Fruit fly (Drosophila melanogaster) whole organism, adult: ENCODE data around the gene fray.

Experiments
- CG11617 ChIP-seq: fragments of 200-800 bp; sonication (Bioruptor generic); optimal IDR thresholded peaks from 2 replicates; lab custom pipeline; 2017; ENCODE audit warnings: mild to moderate bottlenecking, missing biosample characterization, missing genetic modification reagents, missing genetic modification characterization
- CG12768 ChIP-seq: fragments of 200-800 bp; sonication (Bioruptor generic); optimal IDR thresholded peaks from 2 replicates; lab custom pipeline; 2017; ENCODE audit warnings: missing biosample characterization, missing genetic modification characterization, mild to moderate bottlenecking, moderate library complexity, missing genetic modification reagents
- CG14711 ChIP-seq: fragments of 200-800 bp; sonication (Bioruptor generic); optimal IDR thresholded peaks from 2 replicates; lab custom pipeline; 2018; ENCODE audit warnings: missing biosample characterization, mild to moderate bottlenecking, missing genetic modification characterization, moderate library complexity
- CG1620 ChIP-seq: fragments of 200-800 bp; sonication (Bioruptor generic); optimal IDR thresholded peaks from 2 replicates; lab custom pipeline; 2016; ENCODE audit warnings: missing biosample characterization, missing genetic modification characterization
- CG33017 ChIP-seq: fragments of 200-800 bp; sonication (Bioruptor generic); optimal IDR thresholded peaks from 2 replicates; lab custom pipeline; 2018; ENCODE audit warnings: missing biosample characterization, mild to moderate bottlenecking, missing genetic modification characterization, moderate library complexity
- CG5204 ChIP-seq: fragments of 200-800 bp; sonication (Bioruptor generic); optimal IDR thresholded peaks from 2 replicates; lab custom pipeline; 2016; ENCODE audit warnings: missing biosample characterization, missing genetic modification characterization
- CG7045 ChIP-seq: fragments of 200-800 bp; sonication (Bioruptor generic); optimal IDR thresholded peaks from 2 replicates; lab custom pipeline; 2017; ENCODE audit warnings: missing biosample characterization, mild to moderate bottlenecking, missing genetic modification characterization
- CG7101 ChIP-seq: fragments of 200-800 bp; sonication (Bioruptor generic); optimal IDR thresholded peaks from 2 replicates; lab custom pipeline; 2018; ENCODE audit warnings: missing biosample characterization, mild to moderate bottlenecking, missing genetic modification characterization, moderate library complexity
- Clk ChIP-seq: fragments of 200-800 bp; sonication (Bioruptor generic); optimal IDR thresholded peaks from 2 replicates; lab custom pipeline; 2017; ENCODE audit warnings: missing biosample characterization, missing genetic modification characterization
- Crg-1 ChIP-seq: fragments of 200-800 bp; sonication (Bioruptor generic); optimal IDR thresholded peaks from 2 replicates; lab custom pipeline; 2016; ENCODE audit warnings: missing biosample characterization, missing genetic modification characterization
- Hr96 ChIP-seq: fragments of 200-800 bp; sonication (Bioruptor generic); optimal IDR thresholded peaks from 2 replicates; lab custom pipeline; 2016; ENCODE audit warnings: missing biosample characterization, missing genetic modification characterization
- Mnt ChIP-seq: fragments of 200-800 bp; sonication (Bioruptor generic); optimal IDR thresholded peaks from 2 replicates; lab custom pipeline; 2016; ENCODE audit warnings: missing biosample characterization, mild to moderate bottlenecking, missing genetic modification characterization
- bab1 ChIP-seq: fragments of 200-800 bp; sonication (Bioruptor generic); optimal IDR thresholded peaks from 3 replicates; lab custom pipeline; 2019; ENCODE audit warnings: missing biosample characterization, mild to moderate bottlenecking, missing genetic modification characterization, moderate library complexity
- cic ChIP-seq: fragments of 200-800 bp; sonication (Bioruptor generic); optimal IDR thresholded peaks from 2 replicates; lab custom pipeline; 2017; ENCODE audit warnings: missing biosample characterization, mild to moderate bottlenecking, missing genetic modification characterization, moderate library complexity
- cnc ChIP-seq, 2 experiments: fragments of >200 bp; optimal IDR thresholded peaks; 2 replicates each; lab custom pipeline; 2017
- kay ChIP-seq: fragments of 200-800 bp; sonication (Bioruptor generic); peaks from one replicate; lab custom pipeline; 2016; ENCODE audit warnings: missing biosample characterization, missing genetic modification characterization, borderline replicate concordance
- ovo ChIP-seq: fragments of 200-800 bp; sonication (Bioruptor generic); optimal IDR thresholded peaks from 2 replicates; lab custom pipeline; 2016; ENCODE audit warnings: missing biosample characterization, missing genetic modification characterization
- pad ChIP-seq: fragments of 200-800 bp; sonication (Bioruptor generic); optimal IDR thresholded peaks from 3 replicates; lab custom pipeline; 2017; ENCODE audit warnings: missing biosample characterization, missing genetic modification characterization, mild to moderate bottlenecking, moderate library complexity, missing genetic modification reagents
- tj ChIP-seq: fragments of 200-800 bp; sonication (Bioruptor generic); optimal IDR thresholded peaks from 3 replicates; lab custom pipeline; 2017; ENCODE audit warnings: missing biosample characterization, mild to moderate bottlenecking, missing genetic modification characterization, moderate library complexity
- toe ChIP-seq: fragments of 200-800 bp; sonication (Bioruptor generic); optimal IDR thresholded peaks from 2 replicates; lab custom pipeline; 2016; ENCODE audit warnings: missing biosample characterization, missing genetic modification characterization

Gene fray

DNA sequence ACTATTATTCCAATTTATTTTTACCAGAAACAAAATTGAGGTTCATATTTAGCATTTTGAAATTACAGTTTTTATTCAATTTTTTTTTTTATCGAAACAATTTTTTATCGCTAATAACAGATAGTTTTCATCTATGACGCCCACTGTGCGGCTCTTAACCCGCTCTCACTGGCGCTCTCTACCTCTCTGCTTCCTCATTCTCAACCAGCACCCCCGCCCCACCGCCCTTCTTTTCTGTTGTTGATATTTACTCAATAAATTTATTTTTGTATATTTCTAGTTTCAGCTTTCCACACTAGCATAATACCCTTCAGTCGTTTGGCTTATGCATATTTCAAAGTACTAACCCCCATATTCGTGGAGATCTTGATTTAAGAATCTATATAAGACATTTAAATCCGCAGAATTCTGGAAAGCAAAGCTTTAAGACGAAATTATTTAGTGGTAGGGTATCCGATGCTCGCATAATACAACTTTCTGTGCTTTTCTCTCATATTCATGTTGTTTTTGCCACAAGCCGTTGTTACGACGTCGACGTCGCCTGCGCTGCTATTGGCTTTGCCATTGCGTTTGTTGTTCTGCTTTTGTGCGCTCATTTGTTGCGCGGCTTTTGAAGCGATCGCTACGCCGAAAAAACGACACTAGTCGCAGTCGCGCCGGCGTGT, 11.1 kb downstream of the fray start:
- TF ChIP-seq CG12768 = peak; percentile 94
- TF ChIP-seq Crg-1 (GFP tag; lab: Kevin White, UChicago) = peak; percentile 94
- peak; percentile 48 for TF ChIP-seq Hr96 (GFP tag; lab: Kevin White, UChicago)
- TF ChIP-seq kay = peak; percentile 92
- TF ChIP-seq cnc (optimal IDR thresholded peaks at IDR 0.05; lab: Kevin White, UChicago) = no peak
- peak; percentile 95 for TF ChIP-seq ovo (GFP tag; lab: Kevin White, UChicago)
- peak; percentile 82 for TF ChIP-seq CG14711 (tag; lab: Kevin White, UChicago)
- TF ChIP-seq CG1620 (GFP tag; lab: Kevin White, UChicago) = peak; percentile 82
- peak; percentile 89 for TF ChIP-seq CG7101 (tag; lab: Kevin White, UChicago)
- peak; percentile 89 for TF ChIP-seq CG5204 (GFP tag; lab: Kevin White, UChicago)
- peak; percentile 83 for TF ChIP-seq pad (GFP tag; lab: Kevin White, UChicago)
- TF ChIP-seq cic = peak; percentile 84
- TF ChIP-seq Clk (GFP tag; lab: Kevin White, UChicago) = peak; percentile 82
- peak; percentile 87 for TF ChIP-seq Mnt (GFP tag; lab: Kevin White, UChicago)
- peak; percentile 93 for TF ChIP-seq CG11617 (GFP tag; lab: Kevin White, UChicago)
- TF ChIP-seq CG33017 (tag; lab: Kevin White, UChicago) = peak; percentile 91
- TF ChIP-seq CG7045 (GFP tag; lab: Kevin White, UChicago) = peak; percentile 87
- TF ChIP-seq bab1 = peak; percentile 88
- peak; percentile 83 for TF ChIP-seq toe (GFP tag; lab: Kevin White, UChicago)
- peak; percentile 64 for TF ChIP-seq tj (GFP tag; lab: Kevin White, UChicago)

DNA sequence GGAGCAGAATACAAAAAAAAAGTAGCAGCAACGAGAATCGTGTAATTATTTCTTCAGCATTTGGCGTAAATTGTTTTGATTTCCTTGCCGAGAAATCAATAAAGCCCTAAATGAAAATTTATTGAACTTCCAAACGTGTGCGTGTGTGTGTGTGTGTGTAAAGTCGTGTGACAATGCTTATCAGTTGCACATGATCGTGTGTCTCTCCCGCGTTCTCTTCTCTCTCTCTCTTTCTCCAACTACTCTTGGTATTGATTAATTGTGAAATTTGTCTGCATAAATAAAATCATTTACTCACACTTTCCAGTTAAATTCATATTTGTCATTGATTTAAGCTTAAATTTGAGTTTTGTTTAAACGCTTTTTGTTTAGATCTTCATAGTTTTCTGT, 11.7 kb downstream of the fray start:
- no peak for TF ChIP-seq CG14711 (tag; lab: Kevin White, UChicago)
- TF ChIP-seq CG33017 (tag; lab: Kevin White, UChicago) = no peak
- no peak for TF ChIP-seq ovo (GFP tag; lab: Kevin White, UChicago)
- TF ChIP-seq bab1 = no peak
- no peak for TF ChIP-seq Mnt (GFP tag; lab: Kevin White, UChicago)
- no peak for TF ChIP-seq cic
- no peak for TF ChIP-seq CG7101 (tag; lab: Kevin White, UChicago)
- TF ChIP-seq pad (GFP tag; lab: Kevin White, UChicago) = no peak
- TF ChIP-seq Clk (GFP tag; lab: Kevin White, UChicago) = no peak
- no peak for TF ChIP-seq Hr96 (GFP tag; lab: Kevin White, UChicago)
- TF ChIP-seq CG5204 (GFP tag; lab: Kevin White, UChicago) = no peak
- no peak for TF ChIP-seq CG1620 (GFP tag; lab: Kevin White, UChicago)

DNA sequence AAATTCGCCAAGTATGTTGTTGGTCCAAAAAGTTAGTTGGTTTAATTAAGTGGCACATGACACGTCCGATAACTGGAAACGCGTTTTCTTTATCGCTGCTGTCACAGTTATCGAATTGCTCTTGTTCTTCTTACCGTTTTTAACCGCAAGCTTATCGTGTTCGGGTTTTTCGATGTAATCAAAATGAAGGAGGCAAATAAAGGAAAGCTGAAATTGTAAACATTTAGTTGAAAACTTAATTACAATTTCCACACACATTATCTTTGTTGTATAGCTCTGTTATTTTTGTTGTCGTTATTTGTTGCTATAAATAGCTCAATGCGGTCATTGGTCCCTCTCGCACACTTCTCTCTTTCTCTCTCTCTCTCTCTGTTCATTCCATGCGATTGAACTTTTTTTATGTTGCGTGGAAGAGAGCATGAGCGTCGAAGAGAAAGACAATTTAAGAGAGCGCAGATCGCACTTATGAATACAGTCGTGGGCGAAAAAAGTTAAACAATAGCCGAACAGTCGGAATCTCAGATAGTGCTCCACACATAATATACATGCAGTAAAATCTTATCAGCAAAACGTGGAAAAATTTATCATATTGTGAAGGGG, 12.5 kb downstream of the fray start:
- TF ChIP-seq CG7101 (tag; lab: Kevin White, UChicago) (peak; percentile 31), CG1620 (GFP tag; lab: Kevin White, UChicago) (no peak), CG14711 (tag; lab: Kevin White, UChicago) (no peak), cnc (optimal IDR thresholded peaks at IDR 0.05; lab: Kevin White, UChicago) (no peak), pad (GFP tag; lab: Kevin White, UChicago) (no peak), CG7045 (GFP tag; lab: Kevin White, UChicago) (peak; percentile 2), CG12768 (no peak), Mnt (GFP tag; lab: Kevin White, UChicago) (peak; percentile 47), Hr96 (GFP tag; lab: Kevin White, UChicago) (no peak), toe (GFP tag; lab: Kevin White, UChicago) (no peak), kay (peak; percentile 79), CG33017 (tag; lab: Kevin White, UChicago) (peak; percentile 35), CG5204 (GFP tag; lab: Kevin White, UChicago) (no peak), tj (GFP tag; lab: Kevin White, UChicago) (no peak), Clk (GFP tag; lab: Kevin White, UChicago) (no peak), bab1 (peak; percentile 28), cic (no peak), Crg-1 (GFP tag; lab: Kevin White, UChicago) (no peak), CG11617 (GFP tag; lab: Kevin White, UChicago) (peak; percentile 25), ovo (GFP tag; lab: Kevin White, UChicago) (no peak)

DNA sequence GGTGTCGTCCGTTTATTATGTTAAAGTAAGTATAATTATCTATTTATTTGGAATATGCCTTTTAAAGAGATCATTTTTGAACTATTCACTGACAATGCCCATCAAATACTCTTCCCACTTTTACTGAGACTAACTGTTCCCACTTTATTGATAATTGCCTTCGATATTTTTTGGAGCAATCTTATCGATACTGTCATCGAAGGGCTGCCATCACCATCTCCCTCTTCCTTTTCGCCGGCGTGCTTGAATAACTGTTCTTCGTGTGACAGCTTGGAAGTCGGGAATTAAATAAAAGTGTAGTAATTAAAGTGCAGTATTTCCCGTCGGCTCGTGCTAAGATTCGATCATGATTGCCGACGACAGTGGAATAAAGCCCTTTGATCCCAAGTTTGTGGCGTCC, 17.9 kb downstream of the fray start, which contains the start of gene qin:
Gene qin (plus strand): TSS at position 274 of the 400 bp plus-strand sequence.
- no peak for TF ChIP-seq CG5204 (GFP tag; lab: Kevin White, UChicago)
- no peak for TF ChIP-seq kay
- no peak for TF ChIP-seq CG11617 (GFP tag; lab: Kevin White, UChicago)
- peak; percentile 18 for TF ChIP-seq ovo (GFP tag; lab: Kevin White, UChicago)
- no peak for TF ChIP-seq CG7101 (tag; lab: Kevin White, UChicago)
- TF ChIP-seq pad (GFP tag; lab: Kevin White, UChicago) = peak; percentile 3
- TF ChIP-seq cnc (optimal IDR thresholded peaks at IDR 0.05; lab: Kevin White, UChicago) = no peak
- TF ChIP-seq Crg-1 (GFP tag; lab: Kevin White, UChicago) = no peak

DNA sequence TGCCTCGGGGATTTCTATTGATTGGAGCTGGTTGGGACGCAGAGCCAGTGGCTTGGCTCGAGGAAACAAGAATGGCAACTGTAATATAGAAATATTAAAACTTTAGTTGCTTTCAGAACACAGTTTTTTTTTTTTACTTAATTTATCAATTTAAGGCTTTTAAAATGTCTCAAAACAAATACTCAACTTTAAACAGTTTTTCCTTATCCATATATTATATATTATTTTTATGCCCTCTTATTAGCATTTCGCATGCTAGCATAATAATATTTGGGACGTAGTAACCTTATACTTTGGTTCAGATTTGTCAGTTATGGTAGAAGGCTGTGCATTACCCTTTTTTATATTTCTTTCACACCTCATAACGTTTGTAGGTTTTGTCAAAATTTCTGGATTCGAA, 25.5 kb downstream of the fray start, which contains the start of gene Tssk:
Gene Tssk (plus strand): TSS at position 301 of the 400 bp plus-strand sequence.
- TF ChIP-seq cic (no peak), CG7101 (tag; lab: Kevin White, UChicago) (no peak), Hr96 (GFP tag; lab: Kevin White, UChicago) (no peak), Mnt (GFP tag; lab: Kevin White, UChicago) (no peak), CG5204 (GFP tag; lab: Kevin White, UChicago) (no peak), Crg-1 (GFP tag; lab: Kevin White, UChicago) (no peak), pad (GFP tag; lab: Kevin White, UChicago) (no peak), ovo (GFP tag; lab: Kevin White, UChicago) (no peak), CG7045 (GFP tag; lab: Kevin White, UChicago) (no peak), CG11617 (GFP tag; lab: Kevin White, UChicago) (no peak), Clk (GFP tag; lab: Kevin White, UChicago) (no peak), kay (no peak), bab1 (no peak), cnc (optimal IDR thresholded peaks at IDR 0.05; lab: Kevin White, UChicago) (no peak), CG33017 (tag; lab: Kevin White, UChicago) (no peak), toe (GFP tag; lab: Kevin White, UChicago) (no peak), tj (GFP tag; lab: Kevin White, UChicago) (no peak), CG12768 (no peak), CG14711 (tag; lab: Kevin White, UChicago) (no peak)
